Worm (Caenorhabditis elegans): ENCODE results near the gene T09F3.2.

- TF ChIP-seq dao-5 (tag; optimal IDR thresholded peaks at IDR 0.05) (no peak), W03F9.2 (tag; optimal IDR thresholded peaks at IDR 0.05) (no peak)
These were observed 41.0 kb upstream of the T09F3.2 start, which contains the start of gene stip-1 for ce11 chrII:10349915-10350314.
